Worm (Caenorhabditis elegans) whole organism, mixed stage, embryonic: ENCODE results near the gene D2096.13.

Source experiments
- M03D4.4 ChIP-seq: sonication (generic microtip); optimal IDR thresholded peaks from 2 replicates; lab custom pipeline; 2017; ENCODE audit warnings: mild to moderate bottlenecking, missing genetic modification characterization, missing compliant biosample characterization
- bed-3 ChIP-seq: fragments of 200-800 bp; sonication (Bioruptor generic); optimal IDR thresholded peaks from 3 replicates; lab custom pipeline; 2018; ENCODE audit warnings: mild to moderate bottlenecking, missing genetic modification characterization, moderate library complexity, missing compliant biosample characterization
- blmp-1 ChIP-seq: fragments of 150-350 bp; optimal IDR thresholded peaks from 2 replicates; lab custom pipeline; 2014; ENCODE audit warnings: missing biosample characterization, missing genetic modification characterization
- ceh-39 ChIP-seq: fragments of 150-350 bp; optimal IDR thresholded peaks from 2 replicates; lab custom pipeline; 2014; ENCODE audit warnings: missing biosample characterization, missing genetic modification characterization
- ceh-43 ChIP-seq: fragments of 200-800 bp; sonication (Bioruptor generic); optimal IDR thresholded peaks from 2 replicates; lab custom pipeline; 2018; ENCODE audit warnings: mild to moderate bottlenecking, missing genetic modification characterization, moderate library complexity, missing compliant biosample characterization
- ceh-83 ChIP-seq: fragments of 200-800 bp; sonication (Bioruptor generic); optimal IDR thresholded peaks from 2 replicates; lab custom pipeline; 2018; ENCODE audit warnings: mild to moderate bottlenecking, missing genetic modification characterization, missing compliant biosample characterization
- ces-1 ChIP-seq: fragments of 150-350 bp; optimal IDR thresholded peaks from 2 replicates; lab custom pipeline; 2014; ENCODE audit warnings: missing biosample characterization, missing genetic modification reagents, missing genetic modification characterization
- cnd-1 ChIP-seq: fragments of 200-800 bp; sonication (Bioruptor generic); optimal IDR thresholded peaks from 2 replicates; lab custom pipeline; 2018; ENCODE audit warnings: mild to moderate bottlenecking, missing genetic modification characterization, missing compliant biosample characterization
- drap-1 ChIP-seq: fragments of 200-800 bp; sonication (Bioruptor generic); optimal IDR thresholded peaks from 3 replicates; lab custom pipeline; 2018; ENCODE audit warnings: mild to moderate bottlenecking, missing genetic modification characterization, missing compliant biosample characterization
- elt-1 ChIP-seq: sonication (generic microtip); optimal IDR thresholded peaks from 2 replicates; lab custom pipeline; 2017; ENCODE audit warnings: missing genetic modification characterization, mild to moderate bottlenecking, missing compliant biosample characterization, antibody characterized with exemption, moderate library complexity, borderline replicate concordance; ENCODE audit not compliant: insufficient read depth
- elt-3 ChIP-seq: fragments of 150-350 bp; optimal IDR thresholded peaks from 2 replicates; lab custom pipeline; 2014; ENCODE audit warnings: missing biosample characterization, missing genetic modification characterization
- flh-1 ChIP-seq: fragments of 200-800 bp; sonication (Bioruptor generic); optimal IDR thresholded peaks from 2 replicates; lab custom pipeline; 2018; ENCODE audit warnings: mild to moderate bottlenecking, missing genetic modification characterization, moderate library complexity, missing compliant biosample characterization
- ham-2 ChIP-seq: fragments of 200-800 bp; sonication (Bioruptor generic); optimal IDR thresholded peaks from 2 replicates; lab custom pipeline; 2018; ENCODE audit warnings: mild to moderate bottlenecking, missing genetic modification characterization, missing compliant biosample characterization
- hlh-1 ChIP-seq: fragments of 150-350 bp; optimal IDR thresholded peaks from 2 replicates; lab custom pipeline; 2014; ENCODE audit warnings: missing biosample characterization, missing genetic modification reagents, missing genetic modification characterization
- lin-13 ChIP-seq: fragments of 150-350 bp; optimal IDR thresholded peaks from 2 replicates; lab custom pipeline; 2014; ENCODE audit warnings: missing biosample characterization, missing genetic modification characterization
- lin-32 ChIP-seq: fragments of 200-800 bp; sonication (Bioruptor generic); optimal IDR thresholded peaks from 2 replicates; lab custom pipeline; 2018; ENCODE audit warnings: mild to moderate bottlenecking, missing genetic modification characterization, missing compliant biosample characterization
- lsy-2 ChIP-seq: fragments of 150-350 bp; optimal IDR thresholded peaks from 2 replicates; lab custom pipeline; 2014; ENCODE audit warnings: missing biosample characterization, missing genetic modification characterization
- mab-5 ChIP-seq: fragments of 150-350 bp; optimal IDR thresholded peaks from 2 replicates; lab custom pipeline; 2014; ENCODE audit warnings: missing biosample characterization, missing genetic modification characterization
- mep-1 ChIP-seq: fragments of 150-350 bp; optimal IDR thresholded peaks from 2 replicates; lab custom pipeline; 2017; ENCODE audit warnings: missing biosample characterization, missing genetic modification reagents, missing genetic modification characterization, inconsistent platforms
- mls-2 ChIP-seq: sonication (generic microtip); optimal IDR thresholded peaks from 2 replicates; lab custom pipeline; 2016; ENCODE audit warnings: mild to moderate bottlenecking, missing genetic modification characterization, moderate library complexity, missing compliant biosample characterization
- nhr-12 ChIP-seq: fragments of 150-350 bp; optimal IDR thresholded peaks from 2 replicates; lab custom pipeline; 2014; ENCODE audit warnings: missing biosample characterization, missing genetic modification characterization
- nhr-2 ChIP-seq: fragments of 150-350 bp; optimal IDR thresholded peaks from 2 replicates; lab custom pipeline; 2014; ENCODE audit warnings: missing biosample characterization, missing genetic modification characterization
- nhr-237 ChIP-seq: fragments of 150-350 bp; optimal IDR thresholded peaks from 2 replicates; lab custom pipeline; 2014; ENCODE audit warnings: missing biosample characterization, missing genetic modification characterization
- nhr-28 ChIP-seq: fragments of 150-350 bp; optimal IDR thresholded peaks from 2 replicates; lab custom pipeline; 2014; ENCODE audit warnings: missing biosample characterization, missing genetic modification characterization
- nhr-76 ChIP-seq: sonication (generic microtip); optimal IDR thresholded peaks from 2 replicates; lab custom pipeline; 2017; ENCODE audit warnings: missing biosample characterization, missing genetic modification characterization
- pha-4 ChIP-seq: fragments of 150-350 bp; optimal IDR thresholded peaks from 2 replicates; lab custom pipeline; 2018; ENCODE audit warnings: missing biosample characterization, missing genetic modification reagents, missing genetic modification characterization
- sem-2 ChIP-seq: fragments of 200-800 bp; sonication (Bioruptor generic); optimal IDR thresholded peaks from 2 replicates; lab custom pipeline; 2018; ENCODE audit warnings: mild to moderate bottlenecking, missing genetic modification characterization, missing compliant biosample characterization
- snpc-4 ChIP-seq: fragments of 150-350 bp; optimal IDR thresholded peaks from 2 replicates; lab custom pipeline; 2014; ENCODE audit warnings: missing biosample characterization, missing genetic modification characterization
- sptf-1 ChIP-seq: sonication (generic microtip); optimal IDR thresholded peaks from 2 replicates; lab custom pipeline; 2017; ENCODE audit warnings: mild to moderate bottlenecking, missing genetic modification characterization, moderate library complexity, missing compliant biosample characterization
- tbx-8 ChIP-seq: fragments of 200-800 bp; sonication (Bioruptor generic); optimal IDR thresholded peaks from 2 replicates; lab custom pipeline; 2018; ENCODE audit warnings: mild to moderate bottlenecking, missing genetic modification characterization, moderate library complexity, missing compliant biosample characterization
- unc-120 ChIP-seq: sonication (generic microtip); optimal IDR thresholded peaks from 2 replicates; lab custom pipeline; 2017; ENCODE audit warnings: missing genetic modification characterization, missing compliant biosample characterization; ENCODE audit not compliant: poor library complexity, severe bottlenecking
- unc-39 ChIP-seq: fragments of 150-350 bp; optimal IDR thresholded peaks from 2 replicates; lab custom pipeline; 2014; ENCODE audit warnings: missing biosample characterization, missing genetic modification characterization
- unc-62 ChIP-seq: fragments of 150-350 bp; optimal IDR thresholded peaks from 2 replicates; lab custom pipeline; 2014; ENCODE audit warnings: missing biosample characterization, missing genetic modification reagents, missing genetic modification characterization
- zip-8 ChIP-seq: fragments of 150-350 bp; optimal IDR thresholded peaks from 2 replicates; lab custom pipeline; 2014; ENCODE audit warnings: missing biosample characterization, missing genetic modification characterization
- ztf-11 ChIP-seq: fragments of 150-350 bp; optimal IDR thresholded peaks from 2 replicates; lab custom pipeline; 2014; ENCODE audit warnings: missing biosample characterization, missing genetic modification characterization

Gene D2096.13

DNA sequence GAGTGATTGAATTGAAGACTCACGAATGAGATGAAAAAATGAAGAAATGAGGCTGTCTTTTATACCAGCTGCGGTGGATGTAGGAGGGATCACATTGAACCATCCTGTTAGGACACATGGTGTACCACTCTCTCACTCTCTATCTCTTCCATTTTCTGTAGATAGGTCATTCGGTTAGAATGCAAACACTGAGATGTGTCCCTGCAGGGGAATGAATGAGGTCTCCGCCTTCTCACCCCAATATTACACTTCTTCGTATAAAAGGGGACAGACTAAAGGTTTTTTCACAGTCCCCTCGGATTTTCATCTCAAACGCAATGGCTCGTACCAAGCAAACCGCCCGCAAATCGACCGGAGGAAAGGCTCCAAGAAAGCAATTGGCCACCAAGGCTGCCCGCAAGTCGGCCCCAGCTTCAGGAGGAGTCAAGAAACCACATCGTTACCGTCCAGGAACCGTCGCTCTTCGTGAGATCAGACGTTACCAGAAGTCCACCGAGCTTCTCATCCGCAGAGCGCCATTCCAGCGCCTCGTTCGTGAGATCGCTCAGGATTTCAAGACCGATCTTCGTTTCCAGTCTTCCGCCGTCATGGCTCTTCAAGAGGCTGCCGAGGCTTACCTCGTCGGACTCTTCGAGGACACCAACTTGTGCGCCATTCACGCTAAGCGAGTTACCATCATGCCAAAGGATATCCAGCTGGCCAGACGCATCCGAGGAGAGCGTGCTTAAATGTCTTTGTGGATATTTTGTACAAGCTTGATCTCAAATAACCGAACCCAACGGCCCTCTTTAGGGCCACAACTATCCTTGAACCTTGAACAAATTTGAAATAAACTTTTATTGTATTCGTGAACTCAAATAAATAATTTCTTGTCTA lies 24.2 kb downstream of the D2096.13 start, which contains the start of gene his-32:
Gene his-32, plus strand, starts transcription at position 318 of the 876 bp plus-strand sequence.
- TF ChIP-seq bed-3 (GFP tag; lab: Kevin White, UChicago): no peak
- peak; percentile 99 for TF ChIP-seq ceh-39 (tag; lab: Kevin White, UChicago)
- no peak for TF ChIP-seq nhr-28 (tag; lab: Kevin White, UChicago)
- TF ChIP-seq ceh-83 (GFP tag; lab: Kevin White, UChicago): peak; percentile 76
- peak; percentile 92 for TF ChIP-seq pha-4 (tag; lab: Kevin White, UChicago)
- TF ChIP-seq ceh-43: peak; percentile 45
- peak; percentile 92 for TF ChIP-seq mep-1 (tag; lab: Kevin White, UChicago)
- peak; percentile 75 for TF ChIP-seq M03D4.4 (tag; lab: Kevin White, UChicago)
- TF ChIP-seq blmp-1 (tag; lab: Kevin White, UChicago): no peak
- TF ChIP-seq hlh-1 (tag; lab: Kevin White, UChicago): peak; percentile 64
- peak; percentile 95 for TF ChIP-seq cnd-1 (tag; lab: Kevin White, UChicago)
- peak; percentile 63 for TF ChIP-seq drap-1
- TF ChIP-seq snpc-4 (tag; lab: Kevin White, UChicago): no peak
- TF ChIP-seq nhr-12 (tag; lab: Kevin White, UChicago): peak; percentile 87
- no peak for TF ChIP-seq nhr-237 (tag; lab: Kevin White, UChicago)
- peak; percentile 39 for TF ChIP-seq ces-1 (GFP tag; lab: Kevin White, UChicago)
- no peak for TF ChIP-seq elt-3
- no peak for TF ChIP-seq flh-1 (GFP tag; lab: Kevin White, UChicago)
- TF ChIP-seq mls-2 (tag; lab: Kevin White, UChicago): peak; percentile 61
- TF ChIP-seq sem-2 (GFP tag; lab: Kevin White, UChicago): peak; percentile 78
- no peak for TF ChIP-seq ham-2
- peak; percentile 65 for TF ChIP-seq lin-32 (GFP tag; lab: Kevin White, UChicago)
- peak; percentile 20 for TF ChIP-seq elt-1 (tag; lab: Kevin White, UChicago)
- TF ChIP-seq zip-8 (tag; lab: Kevin White, UChicago): no peak
- peak; percentile 98 for TF ChIP-seq ztf-11 (tag; lab: Kevin White, UChicago)
- peak; percentile 76 for TF ChIP-seq nhr-2
- peak; percentile 96 for TF ChIP-seq unc-39
- TF ChIP-seq lsy-2 (tag; lab: Kevin White, UChicago): peak; percentile 78
- peak; percentile 89 for TF ChIP-seq unc-62 (GFP tag; lab: Kevin White, UChicago)
- TF ChIP-seq nhr-76 (tag; lab: Kevin White, UChicago): no peak
- no peak for TF ChIP-seq mab-5 (tag; lab: Kevin White, UChicago)
- peak; percentile 72 for TF ChIP-seq tbx-8 (GFP tag; lab: Kevin White, UChicago)
- TF ChIP-seq unc-120 (tag; lab: Kevin White, UChicago): no peak
- peak; percentile 98 for TF ChIP-seq lin-13
- TF ChIP-seq sptf-1 (tag; lab: Kevin White, UChicago): peak; percentile 70

- TF ChIP-seq ceh-39 (tag; lab: Kevin White, UChicago) (no peak), cnd-1 (tag; lab: Kevin White, UChicago) (no peak), mls-2 (tag; lab: Kevin White, UChicago) (no peak), ceh-43 (no peak), unc-120 (tag; lab: Kevin White, UChicago) (no peak), nhr-237 (tag; lab: Kevin White, UChicago) (no peak), mab-5 (tag; lab: Kevin White, UChicago) (no peak), ztf-11 (tag; lab: Kevin White, UChicago) (no peak), snpc-4 (tag; lab: Kevin White, UChicago) (no peak), drap-1 (no peak), nhr-12 (tag; lab: Kevin White, UChicago) (no peak), ceh-83 (GFP tag; lab: Kevin White, UChicago) (no peak), lin-13 (no peak), tbx-8 (GFP tag; lab: Kevin White, UChicago) (no peak)
These were observed 24.6 kb downstream of the D2096.13 start, which contains the start of gene his-31 for ce11 chrIV:8333954-8333987. Gene his-31, minus strand, starts transcription at chrIV:8333983.

DNA sequence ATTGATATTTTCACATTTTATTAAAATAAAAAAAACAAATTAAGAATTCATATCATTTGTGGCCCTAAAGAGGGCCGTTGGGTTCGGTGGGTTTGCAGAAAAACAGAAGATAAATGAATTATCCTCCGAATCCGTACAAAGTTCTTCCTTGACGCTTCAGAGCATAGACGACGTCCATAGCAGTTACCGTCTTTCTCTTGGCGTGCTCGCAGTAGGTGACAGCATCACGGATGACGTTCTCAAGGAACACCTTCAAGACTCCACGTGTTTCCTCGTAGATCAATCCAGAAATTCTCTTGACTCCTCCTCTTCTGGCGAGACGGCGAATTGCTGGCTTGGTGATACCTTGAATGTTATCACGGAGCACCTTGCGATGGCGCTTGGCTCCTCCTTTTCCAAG lies 24.8 kb downstream of the D2096.13 start:
- TF ChIP-seq hlh-1 (tag; lab: Kevin White, UChicago) (no peak), ceh-39 (tag; lab: Kevin White, UChicago) (no peak), elt-3 (no peak), mep-1 (tag; lab: Kevin White, UChicago) (no peak), nhr-237 (tag; lab: Kevin White, UChicago) (no peak), ceh-83 (GFP tag; lab: Kevin White, UChicago) (no peak)
- TF ChIP-seq, all 35 proteins: peak for 0
